Worm (Caenorhabditis elegans): Measurements from ENCODE around the gene jip-1.

DNA sequence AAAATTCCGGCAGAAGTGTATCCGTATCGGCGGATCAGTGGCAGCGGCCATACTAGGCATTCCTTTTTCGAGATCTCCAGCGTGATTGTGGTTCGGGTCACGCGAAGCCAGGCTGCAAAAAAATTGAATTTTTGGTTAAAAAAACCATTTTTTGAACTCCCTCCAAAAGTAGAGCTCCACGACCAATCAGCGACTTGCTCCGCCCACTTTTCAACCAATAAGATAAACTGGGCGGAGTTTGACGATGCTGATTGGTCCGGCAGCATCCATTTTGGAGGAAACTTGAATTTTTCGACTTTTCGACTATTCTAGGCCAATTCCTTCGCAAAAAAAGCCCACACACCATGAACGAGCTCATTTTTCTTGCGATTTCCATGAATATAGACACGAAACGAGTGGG lies 47.7 kb downstream of the jip-1 start:
- TF ChIP-seq nhr-76 (tag; optimal IDR thresholded peaks at IDR 0.05) (no peak), nhr-77 (tag; optimal IDR thresholded peaks at IDR 0.05) (no peak), eor-1 (tag; optimal IDR thresholded peaks at IDR 0.05) (no peak), egl-27 (tag; optimal IDR thresholded peaks at IDR 0.05) (no peak), ZK546.5 (tag; optimal IDR thresholded peaks at IDR 0.05) (no peak), ceh-28 (tag; optimal IDR thresholded peaks at IDR 0.05) (no peak), fos-1 (tag; optimal IDR thresholded peaks at IDR 0.05) (no peak), unc-62 (GFP tag; optimal IDR thresholded peaks at IDR 0.05) (no peak)
